Worm (Caenorhabditis elegans) whole organism, L2 larva: Measurements from ENCODE around the gene nasp-1.

Source experiments
- ama-1 ChIP-seq: fragments of 150-350 bp; optimal IDR thresholded peaks from 2 replicates; lab custom pipeline; 2018; ENCODE audit warnings: inconsistent platforms
- blmp-1 ChIP-seq: sonication (generic microtip); optimal IDR thresholded peaks from 2 replicates; lab custom pipeline; 2017; ENCODE audit warnings: missing genetic modification characterization, mild to moderate bottlenecking, missing compliant biosample characterization, antibody characterized with exemption, moderate library complexity; ENCODE audit not compliant: insufficient read depth
- dmd-4 ChIP-seq: sonication (generic microtip); optimal IDR thresholded peaks from 2 replicates; lab custom pipeline; 2017; ENCODE audit warnings: missing biosample characterization, missing genetic modification characterization
- gmeb-1 ChIP-seq: fragments of 150-350 bp; optimal IDR thresholded peaks from 2 replicates; lab custom pipeline; 2014; ENCODE audit warnings: missing biosample characterization, missing genetic modification characterization
- lin-11 ChIP-seq: fragments of 150-350 bp; sonication (generic microtip); optimal IDR thresholded peaks from 2 replicates; lab custom pipeline; 2014; ENCODE audit warnings: missing biosample characterization, missing genetic modification characterization, inconsistent platforms, mixed read lengths
- lin-39 ChIP-seq: fragments of 150-350 bp; optimal IDR thresholded peaks from 2 replicates; lab custom pipeline; 2014; ENCODE audit warnings: missing biosample characterization, missing genetic modification reagents, missing genetic modification characterization
- nhr-23 ChIP-seq: fragments of 150-350 bp; optimal IDR thresholded peaks from 2 replicates; lab custom pipeline; 2014; ENCODE audit warnings: missing biosample characterization, missing genetic modification reagents, missing genetic modification characterization
- nhr-25 ChIP-seq: fragments of 150-350 bp; sonication (generic microtip); optimal IDR thresholded peaks from 3 replicates; lab custom pipeline; 2014; ENCODE audit warnings: missing biosample characterization, missing genetic modification characterization
- nhr-6 ChIP-seq: fragments of 150-350 bp; optimal IDR thresholded peaks from 2 replicates; lab custom pipeline; 2014; ENCODE audit warnings: missing biosample characterization, missing genetic modification characterization
- snpc-4 ChIP-seq: fragments of 150-350 bp; optimal IDR thresholded peaks from 2 replicates; lab custom pipeline; 2014; ENCODE audit warnings: missing biosample characterization, missing genetic modification characterization
- unc-39 ChIP-seq: fragments of 150-350 bp; optimal IDR thresholded peaks from 2 replicates; lab custom pipeline; 2014; ENCODE audit warnings: missing biosample characterization, missing genetic modification characterization
- ztf-11 ChIP-seq: sonication (generic microtip); optimal IDR thresholded peaks from 2 replicates; lab custom pipeline; 2017; ENCODE audit warnings: missing biosample characterization, missing genetic modification characterization

DNA sequence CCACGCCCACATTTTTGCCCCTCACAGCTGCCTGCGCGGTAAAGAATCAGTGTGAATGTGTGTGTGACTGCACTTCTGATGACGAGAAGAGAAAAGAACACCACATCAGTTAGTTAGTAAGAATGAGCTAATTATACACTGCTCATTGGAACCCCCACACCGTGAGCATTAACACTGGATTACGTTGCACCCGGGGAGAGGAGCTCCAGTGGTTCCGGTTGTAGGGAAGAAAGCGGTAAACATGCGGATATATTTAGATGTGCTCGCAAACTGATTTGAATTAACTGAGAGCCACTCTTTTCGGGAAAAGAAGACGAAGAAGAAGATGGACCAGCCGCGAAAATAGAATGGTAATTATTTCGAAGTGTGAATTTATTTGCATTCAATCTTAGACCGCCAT lies 19.6 kb upstream of the nasp-1 start:
- TF ChIP-seq lin-39 (tag; lab: Kevin White, UChicago) (no peak), ztf-11 (tag; lab: Kevin White, UChicago) (no peak), gmeb-1 (tag; lab: Kevin White, UChicago) (no peak), snpc-4 (tag; lab: Kevin White, UChicago) (no peak), unc-39 (tag; lab: Kevin White, UChicago) (no peak), nhr-23 (no peak), dmd-4 (tag; lab: Kevin White, UChicago) (no peak), blmp-1 (tag; lab: Kevin White, UChicago) (no peak), lin-11 (tag; lab: Kevin White, UChicago) (no peak), nhr-6 (tag; lab: Kevin White, UChicago) (no peak), nhr-25 (no peak), ama-1 (lab: Kevin White, UChicago) (no peak)
